Fruit fly (Drosophila melanogaster): ENCODE results near the gene GCS1.

The GCS1 gene

dm6 chrX:11338047-11338747 is 9.6 kb downstream of the GCS1 start (continued):
- peak; percentile 62 for TF ChIP-seq CG10147 (GFP tag; optimal IDR thresholded peaks at IDR 0.05)
- no peak for TF ChIP-seq CG7745 (tag; optimal IDR thresholded peaks at IDR 0.05)
- TF ChIP-seq CG2889 (GFP tag; IDR thresholded peaks at IDR 0.05), result 0 out of 3 replicates have a peak, but pooled peaks have one; percentile 20
- TF ChIP-seq Rfx (GFP tag; IDR thresholded peaks at IDR 0.05), result peak; percentile 62; the same call in 1 of the 2 replicates
- TF ChIP-seq wor (GFP tag; IDR thresholded peaks at IDR 0.05), result 0 out of 2 replicates have a peak, but pooled peaks have one; percentile 28
- no peak for TF ChIP-seq vfl (GFP tag; optimal IDR thresholded peaks at IDR 0.05)
- no peak for TF ChIP-seq B-H2 (GFP tag; optimal IDR thresholded peaks at IDR 0.05)
- TF ChIP-seq tup (GFP tag; optimal IDR thresholded peaks at IDR 0.05), result no peak
- peak; percentile 37 for TF ChIP-seq CG6683 (GFP tag; optimal IDR thresholded peaks at IDR 0.05)
- peak; percentile 63 for TF ChIP-seq CG2120 (GFP tag; optimal IDR thresholded peaks at IDR 0.05)
- TF ChIP-seq CG11093 (GFP tag; IDR thresholded peaks at IDR 0.05), result peak; percentile 12; the same call in 1 of the 3 replicates
- no peak for TF ChIP-seq BEAF-32 (GFP tag; optimal IDR thresholded peaks at IDR 0.05)
- TF ChIP-seq oc (tag; optimal IDR thresholded peaks at IDR 0.05), result no peak
- TF ChIP-seq stc (GFP tag; IDR thresholded peaks at IDR 0.05), result no peak
- no peak for TF ChIP-seq crp (GFP tag; optimal IDR thresholded peaks at IDR 0.05)
- TF ChIP-seq trh (GFP tag; optimal IDR thresholded peaks at IDR 0.05), result peak; percentile 53
- peak; percentile 66 for TF ChIP-seq pnt (GFP tag; optimal IDR thresholded peaks at IDR 0.05)
- no peak for TF ChIP-seq ab (GFP tag; optimal IDR thresholded peaks at IDR 0.05)
- no peak for TF ChIP-seq CG10431 (GFP tag; optimal IDR thresholded peaks at IDR 0.05)
- peak; percentile 16 for TF ChIP-seq MTF-1 (GFP tag; optimal IDR thresholded peaks at IDR 0.05; ENCODE audit: borderline replicate concordance)
- TF ChIP-seq CG2129 (GFP tag; IDR thresholded peaks at IDR 0.05; ENCODE audit: partially characterized antibody), result no peak
- TF ChIP-seq sens-2 (GFP tag; IDR thresholded peaks at IDR 0.05), result no peak
- TF ChIP-seq CG14667 (GFP tag; IDR thresholded peaks at IDR 0.05), result peak; percentile 36; the same call in 1 of the 2 replicates
- peak; percentile 68 for TF ChIP-seq ind (GFP tag; optimal IDR thresholded peaks at IDR 0.05)
- peak; percentile 76 for TF ChIP-seq fd96Cb (tag; optimal IDR thresholded peaks at IDR 0.05)
- no peak for TF ChIP-seq pan (optimal IDR thresholded peaks at IDR 0.05)
- peak in 1 of 2 experiments; percentile 76 for TF ChIP-seq pan (GFP tag; optimal IDR thresholded peaks at IDR 0.05 in 1 of 2, IDR thresholded peaks at IDR 0.05 in 1 of 2)
- TF ChIP-seq Neu2 (GFP tag; optimal IDR thresholded peaks at IDR 0.05; ENCODE audit: borderline replicate concordance), result no peak
- TF ChIP-seq twi (tag; optimal IDR thresholded peaks at IDR 0.05), result no peak
- no peak for TF ChIP-seq hkb (optimal IDR thresholded peaks at IDR 0.05)
- TF ChIP-seq hkb (GFP tag; IDR thresholded peaks at IDR 0.05), result peak; percentile 74
- peak; percentile 52 for TF ChIP-seq ems (GFP tag; optimal IDR thresholded peaks at IDR 0.05)
- peak; percentile 51 for TF ChIP-seq sob (GFP tag; IDR thresholded peaks at IDR 0.05)
- TF ChIP-seq CG16779 (GFP tag; IDR thresholded peaks at IDR 0.05), result no peak
- TF ChIP-seq toy (GFP tag; IDR thresholded peaks at IDR 0.05), result no peak
- TF ChIP-seq CG3995 (GFP tag; optimal IDR thresholded peaks at IDR 0.05), result no peak
- TF ChIP-seq ewg (GFP tag; optimal IDR thresholded peaks at IDR 0.05), result peak; percentile 48
- TF ChIP-seq CG1832 (GFP tag; optimal IDR thresholded peaks at IDR 0.05), result no peak
- peak; percentile 25 for TF ChIP-seq CG15073 (GFP tag; optimal IDR thresholded peaks at IDR 0.05)
- TF ChIP-seq tll (GFP tag; optimal IDR thresholded peaks at IDR 0.05), result no peak
- peak; percentile 22 for TF ChIP-seq CG15696 (tag; optimal IDR thresholded peaks at IDR 0.05)
- peak; percentile 13 for TF ChIP-seq kah (GFP tag; optimal IDR thresholded peaks at IDR 0.05)
- peak; percentile 63 for TF ChIP-seq esg (GFP tag; conservative IDR thresholded peaks at IDR 0.05)
- peak; percentile 68; the same call in 1 of the 2 replicates for TF ChIP-seq CG14014 (GFP tag; IDR thresholded peaks at IDR 0.05)
- TF ChIP-seq sens (GFP tag), result peak; percentile 95
- TF ChIP-seq run (tag; optimal IDR thresholded peaks at IDR 0.05), result peak; percentile 54
- peak; percentile 86 for TF ChIP-seq CoRest (tag; optimal IDR thresholded peaks at IDR 0.05)
- TF ChIP-seq disco-r (GFP tag; optimal IDR thresholded peaks at IDR 0.05), result peak; percentile 17
- peak; percentile 51 for TF ChIP-seq btn (GFP tag; optimal IDR thresholded peaks at IDR 0.05)
